Fruit fly (Drosophila melanogaster) whole organism, wandering third instar larva: ENCODE data around the gene shv.
A peak's percentile ranks its signal among the peaks of the same experiment; 100 is the strongest.

ENCODE experiments used
- Abd-B ChIP-seq: fragments of >200 bp; optimal IDR thresholded peaks from 2 replicates; lab custom pipeline; 2017; ENCODE audit warnings: missing biosample characterization, missing genetic modification characterization
- CG9705 ChIP-seq: fragments of 200-800 bp; sonication (Bioruptor generic); optimal IDR thresholded peaks from 2 replicates; lab custom pipeline; 2018; ENCODE audit warnings: missing biosample characterization, mild to moderate bottlenecking, missing genetic modification characterization
- CrebA ChIP-seq: fragments of 200-800 bp; sonication (Bioruptor generic); optimal IDR thresholded peaks from 2 replicates; lab custom pipeline; 2016; ENCODE audit warnings: missing biosample characterization, mild to moderate bottlenecking, missing genetic modification characterization, borderline replicate concordance
- Dfd ChIP-seq: fragments of >200 bp; optimal IDR thresholded peaks from 2 replicates; lab custom pipeline; 2017; ENCODE audit warnings: missing biosample characterization, missing genetic modification characterization
- Hnf4 ChIP-seq: fragments of 200-800 bp; sonication (Bioruptor generic); optimal IDR thresholded peaks from 2 replicates; lab custom pipeline; 2016; ENCODE audit warnings: missing biosample characterization, mild to moderate bottlenecking, missing genetic modification characterization
- Hr78 ChIP-seq: fragments of >200 bp; optimal IDR thresholded peaks from 2 replicates; lab custom pipeline; 2017; ENCODE audit warnings: missing biosample characterization, missing genetic modification characterization
- Hr83 ChIP-seq: fragments of 200-300 bp; sonication (Bioruptor generic); optimal IDR thresholded peaks from 2 replicates; lab custom pipeline; 2016; ENCODE audit warnings: missing biosample characterization, mild to moderate bottlenecking, missing genetic modification characterization, moderate library complexity; ENCODE audit not compliant: poor library complexity, severe bottlenecking
- Mio ChIP-seq: sonication (Bioruptor generic); optimal IDR thresholded peaks from 2 replicates; lab custom pipeline; 2016; ENCODE audit warnings: missing biosample characterization, missing genetic modification characterization
- Myc ChIP-seq: fragments of >200 bp; optimal IDR thresholded peaks from 2 replicates; lab custom pipeline; 2017
- N ChIP-seq: fragments of >200 bp; optimal IDR thresholded peaks from 2 replicates; lab custom pipeline; 2018; ENCODE audit warnings: missing biosample characterization, missing external identifiers, missing genetic modification characterization
- OdsH ChIP-seq: fragments of 200-800 bp; sonication (Bioruptor generic); optimal IDR thresholded peaks from 2 replicates; lab custom pipeline; 2016; ENCODE audit warnings: missing biosample characterization, mild to moderate bottlenecking, missing genetic modification characterization
- Rel ChIP-seq, 2 experiments: fragments of 200-800 bp; sonication (Bioruptor generic) in 1 of 2; optimal IDR thresholded peaks; 2 replicates in 1 of 2; 3 replicates in 1 of 2; lab custom pipeline; 2016 to 2019; ENCODE audit warnings: mild to moderate bottlenecking in 2 of 2, missing biosample characterization in 2 of 2, missing genetic modification characterization in 2 of 2, moderate library complexity in 1 of 2
- Sp1 ChIP-seq: fragments of 200-800 bp; sonication (Bioruptor generic); optimal IDR thresholded peaks from 3 replicates; lab custom pipeline; 2019; ENCODE audit warnings: missing biosample characterization, mild to moderate bottlenecking, missing genetic modification characterization, moderate library complexity
- Vsx2 ChIP-seq: fragments of 200-300, 225-300 bp; sonication (Bioruptor generic); optimal IDR thresholded peaks from 2 replicates; lab custom pipeline; 2018; ENCODE audit warnings: missing biosample characterization, missing genetic modification characterization; ENCODE audit not compliant: partially characterized antibody
- br ChIP-seq: fragments of 200-800 bp; sonication (Bioruptor generic); optimal IDR thresholded peaks from 2 replicates; lab custom pipeline; 2016; ENCODE audit warnings: missing biosample characterization, missing genetic modification characterization
- dl ChIP-seq, 2 experiments: fragments of 175-275, 200-275 bp in 1 of 2; fragments of 200-275 bp in 1 of 2; sonication (Bioruptor generic); optimal IDR thresholded peaks; lab custom pipeline; 2018; ENCODE audit warnings: mild to moderate bottlenecking in 2 of 2, missing biosample characterization in 2 of 2, missing genetic modification characterization in 2 of 2, moderate library complexity in 2 of 2; ENCODE audit not compliant: partially characterized antibody in 2 of 2, insufficient read depth in 1 of 2
- dmrt93B ChIP-seq: fragments of 200-800 bp; sonication (Bioruptor generic); optimal IDR thresholded peaks from 2 replicates; lab custom pipeline; 2018; ENCODE audit warnings: missing biosample characterization, mild to moderate bottlenecking, missing genetic modification characterization
- ey ChIP-seq: fragments of 200-800 bp; sonication (Bioruptor generic); optimal IDR thresholded peaks from 2 replicates; lab custom pipeline; 2016; ENCODE audit warnings: missing biosample characterization, missing genetic modification characterization
- foxo ChIP-seq, 2 experiments: fragments of 200-800 bp; sonication (Bioruptor generic); optimal IDR thresholded peaks; 2 replicates in 1 of 2; 3 replicates in 1 of 2; lab custom pipeline; 2016 to 2017; ENCODE audit warnings: missing biosample characterization in 2 of 2, missing genetic modification characterization in 2 of 2
- fru ChIP-seq: fragments of 200-800 bp; sonication (Bioruptor generic); optimal IDR thresholded peaks from 3 replicates; lab custom pipeline; 2016; ENCODE audit warnings: missing biosample characterization, mild to moderate bottlenecking, missing genetic modification characterization
- h ChIP-seq: fragments of 200-800 bp; sonication (Bioruptor generic); optimal IDR thresholded peaks from 3 replicates; lab custom pipeline; 2016; ENCODE audit warnings: missing biosample characterization, mild to moderate bottlenecking, missing genetic modification characterization
- jim ChIP-seq: fragments of 175-275, 200-325 bp; sonication (Bioruptor generic); optimal IDR thresholded peaks from 2 replicates; lab custom pipeline; 2016; ENCODE audit warnings: missing biosample characterization, mild to moderate bottlenecking, missing genetic modification characterization
- lola ChIP-seq: fragments of >200 bp; optimal IDR thresholded peaks from 2 replicates; lab custom pipeline; 2017; ENCODE audit warnings: missing biosample characterization, missing genetic modification characterization
- pan ChIP-seq: fragments of >200 bp; optimal IDR thresholded peaks from 2 replicates; lab custom pipeline; 2017
- psq ChIP-seq: fragments of 200-800 bp; sonication (Bioruptor generic); optimal IDR thresholded peaks from 3 replicates; lab custom pipeline; 2017; ENCODE audit warnings: missing biosample characterization, mild to moderate bottlenecking, missing genetic modification characterization, moderate library complexity
- rgr ChIP-seq: fragments of 200-800 bp; sonication (Bioruptor generic); optimal IDR thresholded peaks from 3 replicates; lab custom pipeline; 2016; ENCODE audit warnings: missing biosample characterization, mild to moderate bottlenecking, missing genetic modification characterization
- sage ChIP-seq: fragments of 200-800 bp; sonication (Bioruptor generic); optimal IDR thresholded peaks from 2 replicates; lab custom pipeline; 2016; ENCODE audit warnings: missing biosample characterization, mild to moderate bottlenecking, missing genetic modification characterization
- sv ChIP-seq: fragments of 200-800 bp; sonication (Bioruptor generic); optimal IDR thresholded peaks from 3 replicates; lab custom pipeline; 2016; ENCODE audit warnings: missing biosample characterization, missing genetic modification characterization
- usp ChIP-seq: fragments of >200 bp; optimal IDR thresholded peaks from 2 replicates; lab custom pipeline; 2017; ENCODE audit warnings: missing biosample characterization, missing genetic modification characterization
- woc ChIP-seq: sonication (Bioruptor generic); optimal IDR thresholded peaks from 2 replicates; lab custom pipeline; 2016; ENCODE audit warnings: missing biosample characterization, mild to moderate bottlenecking, missing genetic modification characterization

The shv gene

dm6 chr2L:452872-453271, at the start of gene shv, which contains the start of gene crq:
Gene shv (plus strand): TSS chr2L:453108.
Gene crq (minus strand): TSS chr2L:453024.
- TF ChIP-seq Abd-B (GFP tag; lab: Kevin White, UChicago) (no peak), jim (no peak), Hnf4 (GFP tag; lab: Kevin White, UChicago) (no peak), usp (GFP tag; lab: Kevin White, UChicago) (no peak), rgr (GFP tag; lab: Kevin White, UChicago) (no peak), foxo (GFP tag; optimal IDR thresholded peaks at IDR 0.05; lab: Kevin White, UChicago) (no peak), Rel (GFP tag; optimal IDR thresholded peaks at IDR 0.05; lab: Kevin White, UChicago) (no peak), Rel (tag; optimal IDR thresholded peaks at IDR 0.05; lab: Kevin White, UChicago) (peak; percentile 72), Hr83 (GFP tag; lab: Kevin White, UChicago) (no peak), Sp1 (peak; percentile 30), Vsx2 (GFP tag; lab: Kevin White, UChicago) (no peak), ey (GFP tag; lab: Kevin White, UChicago) (no peak), Dfd (GFP tag; lab: Kevin White, UChicago) (no peak), woc (no peak), dl (GFP tag; optimal IDR thresholded peaks at IDR 0.05; lab: Kevin White, UChicago; ENCODE audit: insufficient read depth in 1 of 2, partially characterized antibody in 2 of 2) (no peak), sv (GFP tag; lab: Kevin White, UChicago) (no peak), N (GFP tag; lab: Kevin White, UChicago) (peak; percentile 3)

- TF ChIP-seq Abd-B (GFP tag; lab: Kevin White, UChicago) (no peak), woc (peak; percentile 70), fru (GFP tag; lab: Kevin White, UChicago) (no peak), rgr (GFP tag; lab: Kevin White, UChicago) (no peak), lola (GFP tag; lab: Kevin White, UChicago) (no peak), OdsH (GFP tag; lab: Kevin White, UChicago) (no peak), Mio (no peak), br (no peak), sv (GFP tag; lab: Kevin White, UChicago) (no peak), CG9705 (GFP tag; lab: Kevin White, UChicago) (peak; percentile 18), foxo (GFP tag; optimal IDR thresholded peaks at IDR 0.05; lab: Kevin White, UChicago) (no peak), usp (GFP tag; lab: Kevin White, UChicago) (no peak), Myc (lab: Kevin White, UChicago) (peak; percentile 74), psq (no peak), Vsx2 (GFP tag; lab: Kevin White, UChicago) (no peak)
- TF ChIP-seq, all 38 proteins: peak for 3
Observed at dm6 chr2L:403627-404575, 49.0 kb upstream of the shv start, which contains the start of gene Polr1B. Gene Polr1B (plus strand): TSS chr2L:404285.

DNA sequence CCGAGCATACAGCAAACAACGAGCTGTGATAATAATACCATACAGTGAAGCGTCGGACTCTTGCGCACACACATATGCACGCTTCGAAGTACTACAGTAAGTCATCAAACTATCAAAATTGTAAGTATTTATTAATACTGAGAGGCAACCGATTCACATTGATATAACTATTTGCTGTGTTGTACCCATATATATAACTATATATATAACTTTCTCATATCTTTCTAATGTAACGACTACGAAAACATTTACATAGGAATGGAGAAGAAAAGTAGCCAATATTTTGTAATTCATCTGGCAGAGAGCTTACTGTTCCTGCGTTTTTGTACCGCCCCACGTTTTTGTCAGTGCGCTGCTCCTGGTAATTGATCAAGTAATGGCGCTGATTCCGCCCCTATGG, 40.0 kb upstream of the shv start:
- TF ChIP-seq ey (GFP tag; lab: Kevin White, UChicago), result peak; percentile 2
- TF ChIP-seq N (GFP tag; lab: Kevin White, UChicago), result no peak

DNA sequence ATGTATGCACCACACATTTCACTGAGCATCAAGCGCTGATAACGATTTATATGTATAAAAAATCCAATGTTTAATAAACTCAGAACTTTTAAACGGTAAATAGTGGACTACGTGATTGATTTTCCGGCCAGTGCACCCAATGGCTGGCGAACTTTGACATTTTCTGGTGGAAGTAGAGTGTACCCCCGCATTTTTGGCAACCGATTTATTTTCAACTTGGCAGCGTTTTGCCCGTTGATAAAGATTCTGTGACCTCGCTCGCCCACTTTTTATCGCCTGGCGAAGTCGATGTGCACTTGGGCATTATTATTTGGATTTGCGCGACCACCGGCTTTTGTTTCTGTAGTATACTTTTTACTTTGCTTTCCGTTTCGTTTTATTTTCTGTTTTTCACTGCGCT, 39.0 kb upstream of the shv start:
- no peak for TF ChIP-seq h (GFP tag; lab: Kevin White, UChicago)
- no peak for TF ChIP-seq Rel (GFP tag; optimal IDR thresholded peaks at IDR 0.05; lab: Kevin White, UChicago)
- no peak for TF ChIP-seq Rel (tag; optimal IDR thresholded peaks at IDR 0.05; lab: Kevin White, UChicago)
- no peak for TF ChIP-seq fru (GFP tag; lab: Kevin White, UChicago)
- no peak for TF ChIP-seq Dfd (GFP tag; lab: Kevin White, UChicago)
- no peak for TF ChIP-seq CrebA (GFP tag; lab: Kevin White, UChicago)
- TF ChIP-seq dl (GFP tag; optimal IDR thresholded peaks at IDR 0.05; lab: Kevin White, UChicago; ENCODE audit: insufficient read depth in 1 of 2, partially characterized antibody in 2 of 2), result no peak
- TF ChIP-seq dmrt93B (GFP tag; lab: Kevin White, UChicago), result no peak
- no peak for TF ChIP-seq jim
- no peak for TF ChIP-seq Hr78 (GFP tag; lab: Kevin White, UChicago)
- no peak for TF ChIP-seq Mio
- TF ChIP-seq usp (GFP tag; lab: Kevin White, UChicago), result no peak
- TF ChIP-seq Myc (lab: Kevin White, UChicago), result no peak
- no peak for TF ChIP-seq pan (lab: Kevin White, UChicago)
- TF ChIP-seq OdsH (GFP tag; lab: Kevin White, UChicago), result no peak
- no peak for TF ChIP-seq sage
